Worm (Caenorhabditis elegans) whole organism, L4 larva: ENCODE measurements around the gene lin-5.

Experiments
- ama-1 ChIP-seq: fragments of 150-350 bp; optimal IDR thresholded peaks from 2 replicates; lab custom pipeline; 2014; ENCODE audit warnings: inconsistent platforms, mixed read lengths
- arid-1 ChIP-seq: fragments of 200-800 bp; sonication (Bioruptor generic); conservative IDR thresholded peaks from 2 replicates; pipeline ENCODE4 v1.3.6; 2022; ENCODE audit warnings: missing genetic modification reagents, missing genetic modification characterization, missing compliant biosample characterization
- ceh-82 ChIP-seq: sonication (generic microtip); optimal IDR thresholded peaks from 2 replicates; lab custom pipeline; 2017; ENCODE audit warnings: missing biosample characterization, missing genetic modification characterization
- lsy-2 ChIP-seq, 2 experiments: fragments of 150-350 bp in 1 of 2; sonication (generic microtip) in 1 of 2; optimal IDR thresholded peaks; 2 replicates each; lab custom pipeline; 2014 to 2017; ENCODE audit warnings: missing biosample characterization in 2 of 2, missing genetic modification characterization in 2 of 2
- mep-1 ChIP-seq: fragments of 150-350 bp; sonication (generic microtip); optimal IDR thresholded peaks from 3 replicates; lab custom pipeline; 2014; ENCODE audit warnings: missing biosample characterization, missing genetic modification characterization
- nhr-11 ChIP-seq: fragments of 150-350 bp; optimal IDR thresholded peaks from 2 replicates; lab custom pipeline; 2014; ENCODE audit warnings: missing biosample characterization, missing genetic modification characterization
- nhr-42 ChIP-seq: fragments of 200-800 bp; sonication (Bioruptor generic); IDR thresholded peaks from 2 replicates; pipeline ENCODE4 v1.3.6; 2022; ENCODE audit warnings: missing genetic modification characterization, missing compliant biosample characterization
- zfp-3 ChIP-seq: fragments of 200-800 bp; sonication (Bioruptor generic); conservative IDR thresholded peaks from 2 replicates; pipeline ENCODE4 v1.3.6; 2022; ENCODE audit warnings: missing genetic modification reagents, missing genetic modification characterization, missing compliant biosample characterization

DNA sequence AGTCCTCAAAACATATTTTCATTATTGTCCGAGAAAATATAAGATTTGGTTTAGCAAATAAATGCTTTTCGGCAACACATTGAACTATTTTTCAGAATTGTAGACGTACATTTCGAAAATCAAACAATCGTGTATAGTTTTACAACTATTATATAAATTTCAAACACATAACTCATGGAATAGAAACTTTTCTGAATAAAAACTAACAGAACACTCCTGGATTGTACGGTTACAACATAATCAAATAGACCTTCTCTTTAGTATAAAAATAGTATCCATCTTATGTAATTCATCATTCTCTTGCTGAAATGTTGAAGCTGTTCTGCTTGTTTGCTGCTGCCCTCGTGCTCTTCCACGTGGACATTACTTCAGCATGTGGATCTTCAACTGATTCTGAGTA lies 50.6 kb downstream of the lin-5 start, which contains the start of gene ZK675.4:
- no peak for TF ChIP-seq arid-1 (GFP tag; lab: Robert Waterston, UW)
- TF ChIP-seq zfp-3 (GFP tag; lab: Robert Waterston, UW), result no peak
- no peak for TF ChIP-seq nhr-11
- TF ChIP-seq ceh-82 (tag; lab: Kevin White, UChicago), result no peak
- no peak for TF ChIP-seq mep-1 (tag; lab: Kevin White, UChicago)
- TF ChIP-seq ama-1 (lab: Kevin White, UChicago), result no peak
- no peak for TF ChIP-seq nhr-42 (GFP tag; lab: Robert Waterston, UW)
- no peak for TF ChIP-seq lsy-2 (tag; optimal IDR thresholded peaks at IDR 0.05; lab: Kevin White, UChicago)
